Worm (Caenorhabditis elegans): ENCODE data around the gene aakg-4.

- TF ChIP-seq lin-29 (GFP tag; IDR thresholded peaks at IDR 0.05) (no peak), Y48G9A.11 (GFP tag; IDR thresholded peaks at IDR 0.05) (no peak), aha-1 (tag) (no peak), ztf-11 (tag; optimal IDR thresholded peaks at IDR 0.05) (no peak), madf-9 (GFP tag; conservative IDR thresholded peaks at IDR 0.05) (no peak), sdz-12 (GFP tag; optimal IDR thresholded peaks at IDR 0.05) (no peak), nhr-28 (tag; optimal IDR thresholded peaks at IDR 0.05) (no peak), zfp-3 (GFP tag; conservative IDR thresholded peaks at IDR 0.05) (no peak), daf-8 (GFP tag; IDR thresholded peaks at IDR 0.05) (no peak)
Measured at ce11 chrX:2301821-2302220, 17.3 kb downstream of the aakg-4 start.
